Fruit fly (Drosophila melanogaster): ENCODE results near the gene Cubn2.

Gene Cubn2

DNA sequence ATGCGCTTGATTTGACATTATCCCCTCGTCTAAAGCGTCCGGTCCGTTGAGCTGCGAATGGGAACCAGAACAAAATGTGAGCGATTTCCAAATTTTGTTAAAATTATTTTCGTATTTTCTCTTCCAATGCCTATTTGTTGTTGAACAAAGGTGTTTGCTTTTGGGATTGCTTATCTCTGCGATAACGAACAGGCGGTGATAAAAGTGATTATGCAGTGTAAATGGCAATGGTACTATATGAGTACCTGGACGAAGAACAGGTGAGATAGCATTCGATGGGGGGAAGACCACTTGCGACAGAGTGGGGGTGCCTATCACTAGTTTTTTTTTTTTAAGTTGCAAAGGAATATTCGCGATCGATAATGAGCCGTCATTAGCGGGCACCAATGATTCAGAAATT, 26.4 kb downstream of the Cubn2 start (continued):
- TF ChIP-seq Hmr (GFP tag; optimal IDR thresholded peaks at IDR 0.05) (no peak), YL-1 (GFP tag; optimal IDR thresholded peaks at IDR 0.05) (no peak), cato (GFP tag; optimal IDR thresholded peaks at IDR 0.05; ENCODE audit: borderline replicate concordance) (no peak), CG18764 (GFP tag; optimal IDR thresholded peaks at IDR 0.05) (no peak), CG4820 (GFP tag; optimal IDR thresholded peaks at IDR 0.05) (no peak), prd (optimal IDR thresholded peaks at IDR 0.05) (no peak), prd (GFP tag; IDR thresholded peaks at IDR 0.05) (no peak), Scr (GFP tag; IDR thresholded peaks at IDR 0.05; ENCODE audit: partially characterized antibody) (no peak), MBD-R2 (GFP tag; IDR thresholded peaks at IDR 0.05) (no peak), CG6683 (GFP tag; optimal IDR thresholded peaks at IDR 0.05) (no peak), Six4 (GFP tag; optimal IDR thresholded peaks at IDR 0.05) (no peak), chn (GFP tag; optimal IDR thresholded peaks at IDR 0.05) (no peak), CG8089 (GFP tag; optimal IDR thresholded peaks at IDR 0.05) (no peak), CG11398 (GFP tag; optimal IDR thresholded peaks at IDR 0.05) (no peak), luna (GFP tag; optimal IDR thresholded peaks at IDR 0.05) (no peak), her (GFP tag; optimal IDR thresholded peaks at IDR 0.05) (no peak), Camta (GFP tag; optimal IDR thresholded peaks at IDR 0.05) (no peak), Usf (GFP tag; optimal IDR thresholded peaks at IDR 0.05) (no peak), ci (GFP tag; IDR thresholded peaks at IDR 0.05) (no peak), exex (tag; optimal IDR thresholded peaks at IDR 0.05) (peak; percentile 87), CG10147 (GFP tag; optimal IDR thresholded peaks at IDR 0.05) (no peak), gro (GFP tag; optimal IDR thresholded peaks at IDR 0.05) (peak; percentile 27), Fer1 (GFP tag; optimal IDR thresholded peaks at IDR 0.05) (no peak), onecut (GFP tag; IDR thresholded peaks at IDR 0.05) (no peak), CG8765 (GFP tag; IDR thresholded peaks at IDR 0.05) (no peak), CG31388 (GFP tag; optimal IDR thresholded peaks at IDR 0.05) (no peak), cg (GFP tag; optimal IDR thresholded peaks at IDR 0.05) (no peak), schlank (tag; optimal IDR thresholded peaks at IDR 0.05) (peak; percentile 34), vvl (GFP tag; IDR thresholded peaks at IDR 0.05) (no peak), CG8478 (optimal IDR thresholded peaks at IDR 0.05) (no peak), CoRest (tag; optimal IDR thresholded peaks at IDR 0.05) (no peak), gfzf (GFP tag; optimal IDR thresholded peaks at IDR 0.05) (no peak), CG15479 (GFP tag; optimal IDR thresholded peaks at IDR 0.05) (no peak), tll (GFP tag; optimal IDR thresholded peaks at IDR 0.05) (no peak), CG11085 (GFP tag; IDR thresholded peaks at IDR 0.05) (no peak), corto (GFP tag; optimal IDR thresholded peaks at IDR 0.05) (no peak), CG8924 (tag; optimal IDR thresholded peaks at IDR 0.05) (no peak), hth (optimal IDR thresholded peaks at IDR 0.05) (no peak), CG15601 (tag; optimal IDR thresholded peaks at IDR 0.05) (no peak), D (optimal IDR thresholded peaks at IDR 0.05) (no peak), D (GFP tag; optimal IDR thresholded peaks at IDR 0.05) (no peak), tgo (GFP tag; IDR thresholded peaks at IDR 0.05) (no peak), scrt (GFP tag; optimal IDR thresholded peaks at IDR 0.05) (no peak), CG10565 (GFP tag; optimal IDR thresholded peaks at IDR 0.05) (no peak), dm (GFP tag; optimal IDR thresholded peaks at IDR 0.05) (no peak), aop (GFP tag; IDR thresholded peaks at IDR 0.05) (no peak), HmgD (GFP tag; optimal IDR thresholded peaks at IDR 0.05) (no peak), CG13296 (GFP tag; optimal IDR thresholded peaks at IDR 0.05) (peak; percentile 23), CG16863 (GFP tag; optimal IDR thresholded peaks at IDR 0.05) (no peak), bowl (GFP tag; IDR thresholded peaks at IDR 0.05) (no peak), CG15011 (GFP tag; optimal IDR thresholded peaks at IDR 0.05) (no peak), nmo (GFP tag; optimal IDR thresholded peaks at IDR 0.05) (no peak), Dll (GFP tag; IDR thresholded peaks at IDR 0.05; ENCODE audit: partially characterized antibody) (no peak)
